Fruit fly (Drosophila melanogaster) whole organism, embryonic: ENCODE measurements around the gene CG18171.

Experiments used
- Atf3 ChIP-seq: fragments of 200-800 bp; sonication (Bioruptor generic); optimal IDR thresholded peaks from 3 replicates; lab custom pipeline; 2016; ENCODE audit warnings: missing biosample characterization, missing genetic modification characterization
- BEAF-32 ChIP-seq: fragments of 200-800 bp; sonication (Bioruptor generic); optimal IDR thresholded peaks from 3 replicates; lab custom pipeline; 2017; ENCODE audit warnings: missing biosample characterization, missing genetic modification characterization, mild to moderate bottlenecking, moderate library complexity, missing genetic modification reagents
- Bgb ChIP-seq: fragments of 200-800 bp; sonication (Bioruptor generic); IDR thresholded peaks from 2 replicates; pipeline ENCODE4 v1.3.6; 2022; ENCODE audit warnings: missing biosample characterization, missing genetic modification characterization; ENCODE audit not compliant: partially characterized antibody
- Bteb2 ChIP-seq: fragments of 200-800 bp; sonication (Bioruptor generic); optimal IDR thresholded peaks from 2 replicates; lab custom pipeline; 2016; ENCODE audit warnings: missing biosample characterization, missing genetic modification characterization
- CG10267 ChIP-seq: fragments of 200-800 bp; sonication (Bioruptor generic); optimal IDR thresholded peaks from 2 replicates; lab custom pipeline; 2018; ENCODE audit warnings: missing biosample characterization, mild to moderate bottlenecking, missing genetic modification characterization, moderate library complexity
- CG14441 ChIP-seq: fragments of 200-800 bp; sonication (Bioruptor generic); IDR thresholded peaks from 2 replicates; pipeline ENCODE4 v1.3.6; 2022; ENCODE audit warnings: missing biosample characterization, missing genetic modification characterization
- CG16779 ChIP-seq: fragments of 200-800 bp; sonication (Bioruptor generic); IDR thresholded peaks from 2 replicates; pipeline ENCODE4 v1.3.6; 2022; ENCODE audit warnings: missing biosample characterization, missing genetic modification characterization
- CG17328 ChIP-seq: fragments of 200-800 bp; sonication (Bioruptor generic); IDR thresholded peaks from 2 replicates; pipeline ENCODE4 v1.3.6; 2022; ENCODE audit warnings: missing biosample characterization, missing genetic modification characterization
- CG17829 ChIP-seq: fragments of 200-800 bp; optimal IDR thresholded peaks from 2 replicates; lab custom pipeline; 2019; ENCODE audit warnings: missing biosample characterization, mild to moderate bottlenecking, missing genetic modification characterization, moderate library complexity
- CG17912 ChIP-seq: fragments of 200-800 bp; sonication (Bioruptor generic); optimal IDR thresholded peaks from 2 replicates; lab custom pipeline; 2018; ENCODE audit warnings: missing biosample characterization, mild to moderate bottlenecking, missing genetic modification characterization
- CG18476 ChIP-seq: fragments of 200-800 bp; sonication (Bioruptor generic); optimal IDR thresholded peaks from 2 replicates; lab custom pipeline; 2016; ENCODE audit warnings: missing biosample characterization, mild to moderate bottlenecking, missing genetic modification characterization
- CG2199 ChIP-seq: fragments of 200-800 bp; sonication (Bioruptor generic); IDR thresholded peaks from 3 replicates; pipeline ENCODE4 v1.3.6; 2022; ENCODE audit warnings: missing biosample characterization, missing genetic modification characterization
- CG31365 ChIP-seq: fragments of 200-800 bp; sonication (Bioruptor generic); optimal IDR thresholded peaks from 2 replicates; lab custom pipeline; 2018; ENCODE audit warnings: missing biosample characterization, mild to moderate bottlenecking, missing genetic modification characterization
- CG34224 ChIP-seq: fragments of 200-800 bp; sonication (Bioruptor generic); IDR thresholded peaks from 3 replicates; pipeline ENCODE4 v1.3.6; 2022; ENCODE audit warnings: missing biosample characterization, missing genetic modification characterization; ENCODE audit not compliant: partially characterized antibody
- CG34422 ChIP-seq: fragments of 200-800 bp; sonication (Bioruptor generic); IDR thresholded peaks from 3 replicates; pipeline ENCODE4 v1.3.6; 2022; ENCODE audit warnings: missing biosample characterization, missing genetic modification characterization
- CG4328 ChIP-seq: fragments of 200-800 bp; sonication (Bioruptor generic); optimal IDR thresholded peaks from 3 replicates; lab custom pipeline; 2017; ENCODE audit warnings: missing biosample characterization, missing genetic modification reagents, missing genetic modification characterization
- CG4360 ChIP-seq: fragments of 200-800 bp; sonication (Bioruptor generic); IDR thresholded peaks from 2 replicates; pipeline ENCODE4 v1.3.6; 2022; ENCODE audit warnings: missing biosample characterization, missing genetic modification characterization
- CG4854 ChIP-seq: fragments of 200-800 bp; sonication (Bioruptor generic); optimal IDR thresholded peaks from 2 replicates; lab custom pipeline; 2016; ENCODE audit warnings: missing biosample characterization, missing genetic modification characterization, inconsistent platforms
- CG8924 ChIP-seq: fragments of 200-800 bp; optimal IDR thresholded peaks from 3 replicates; lab custom pipeline; 2019; ENCODE audit warnings: missing biosample characterization, mild to moderate bottlenecking, missing genetic modification characterization, moderate library complexity
- CoRest ChIP-seq: fragments of 200-800 bp; sonication (Bioruptor generic); optimal IDR thresholded peaks from 3 replicates; lab custom pipeline; 2018; ENCODE audit warnings: missing biosample characterization, mild to moderate bottlenecking, missing genetic modification characterization, moderate library complexity
- Doc2 ChIP-seq: fragments of 200-800 bp; sonication (Bioruptor generic); IDR thresholded peaks from 2 replicates; pipeline ENCODE4 v1.3.6; 2022; ENCODE audit warnings: missing biosample characterization, missing genetic modification characterization
- Ets97D ChIP-seq: fragments of 200-800 bp; sonication (Bioruptor generic); optimal IDR thresholded peaks from 3 replicates; lab custom pipeline; 2016; ENCODE audit warnings: missing biosample characterization, missing genetic modification characterization
- HmgD ChIP-seq: fragments of 200-800 bp; sonication (Bioruptor generic); optimal IDR thresholded peaks from 3 replicates; lab custom pipeline; 2016; ENCODE audit warnings: missing biosample characterization, missing genetic modification characterization
- MESR4 ChIP-seq: fragments of 200-800 bp; sonication (Bioruptor generic); optimal IDR thresholded peaks from 2 replicates; lab custom pipeline; 2018; ENCODE audit warnings: missing biosample characterization, mild to moderate bottlenecking, missing genetic modification characterization, moderate library complexity
- NC2β ChIP-seq: fragments of 200-800 bp; sonication (Bioruptor generic); optimal IDR thresholded peaks from 2 replicates; lab custom pipeline; 2016; ENCODE audit warnings: missing biosample characterization, missing genetic modification characterization
- Spps ChIP-seq: fragments of 200-800 bp; sonication (Bioruptor generic); optimal IDR thresholded peaks from 2 replicates; lab custom pipeline; 2018; ENCODE audit warnings: missing biosample characterization, mild to moderate bottlenecking, missing genetic modification characterization
- Sry-δ ChIP-seq: fragments of 200-800 bp; sonication (Bioruptor generic); optimal IDR thresholded peaks from 2 replicates; lab custom pipeline; 2016; ENCODE audit warnings: missing biosample characterization, missing genetic modification characterization
- Usf ChIP-seq: fragments of 200-800 bp; sonication (Bioruptor generic); optimal IDR thresholded peaks from 2 replicates; lab custom pipeline; 2017; ENCODE audit warnings: missing genotype, missing biosample characterization, missing genetic modification characterization
- ab ChIP-seq: fragments of 200-800 bp; sonication (Bioruptor generic); optimal IDR thresholded peaks from 2 replicates; lab custom pipeline; 2016; ENCODE audit warnings: missing biosample characterization, missing genetic modification characterization
- al ChIP-seq: fragments of 200-800 bp; sonication (Bioruptor generic); IDR thresholded peaks from 2 replicates; pipeline ENCODE4 v1.3.6; 2022; ENCODE audit warnings: missing biosample characterization, missing genetic modification characterization
- aop ChIP-seq: fragments of 200-800 bp; sonication (Bioruptor generic); IDR thresholded peaks from 2 replicates; pipeline ENCODE4 v1.3.6; 2022; ENCODE audit warnings: missing biosample characterization, missing genetic modification characterization
- ase ChIP-seq: fragments of 200-800 bp; sonication (Bioruptor generic); IDR thresholded peaks from 3 replicates; pipeline ENCODE4 v1.3.6; 2022; ENCODE audit warnings: missing biosample characterization, missing genetic modification characterization
- bigmax ChIP-seq: fragments of 200-800 bp; sonication (Bioruptor generic); optimal IDR thresholded peaks from 2 replicates; lab custom pipeline; 2018; ENCODE audit warnings: missing biosample characterization, mild to moderate bottlenecking, missing genetic modification characterization
- ci ChIP-seq: fragments of 200-800 bp; sonication (Bioruptor generic); IDR thresholded peaks from 3 replicates; pipeline ENCODE4 v1.3.6; 2022; ENCODE audit warnings: missing biosample characterization, missing genetic modification characterization
- cwo ChIP-seq: fragments of 200-800 bp; sonication (Bioruptor generic); optimal IDR thresholded peaks from 3 replicates; lab custom pipeline; 2017; ENCODE audit warnings: missing biosample characterization, missing genetic modification characterization, mild to moderate bottlenecking, moderate library complexity, missing genetic modification reagents
- dysf ChIP-seq: fragments of 200-800 bp; sonication (Bioruptor generic); IDR thresholded peaks from 3 replicates; pipeline ENCODE4 v1.3.6; 2022; ENCODE audit warnings: missing biosample characterization, missing genetic modification characterization
- ems ChIP-seq: fragments of 200-800 bp; sonication (Bioruptor generic); optimal IDR thresholded peaks from 3 replicates; lab custom pipeline; 2016; ENCODE audit warnings: missing biosample characterization, missing genetic modification characterization
- fu2 ChIP-seq: fragments of 200-800 bp; sonication (Bioruptor generic); optimal IDR thresholded peaks from 2 replicates; lab custom pipeline; 2016; ENCODE audit warnings: missing biosample characterization, missing genetic modification characterization
- gsb ChIP-seq: fragments of 200-800 bp; sonication (Bioruptor generic); IDR thresholded peaks from 2 replicates; pipeline ENCODE4 v1.3.6; 2022; ENCODE audit warnings: missing biosample characterization, missing genetic modification characterization
- ham ChIP-seq: fragments of 200-800 bp; sonication (Bioruptor generic); IDR thresholded peaks from 2 replicates; pipeline ENCODE4 v1.3.6; 2022; ENCODE audit warnings: missing biosample characterization, missing genetic modification characterization
- hb ChIP-seq: fragments of 200-800 bp; sonication (Bioruptor generic); IDR thresholded peaks from 3 replicates; pipeline ENCODE4 v1.3.6; 2022; ENCODE audit warnings: missing biosample characterization, missing genetic modification characterization; ENCODE audit not compliant: partially characterized antibody
- ind ChIP-seq: fragments of 200-800 bp; sonication (Bioruptor generic); optimal IDR thresholded peaks from 3 replicates; lab custom pipeline; 2016; ENCODE audit warnings: missing biosample characterization, missing genetic modification characterization
- klu ChIP-seq: fragments of 200-800 bp; sonication (Bioruptor generic); IDR thresholded peaks from 2 replicates; pipeline ENCODE4 v1.3.6; 2022; ENCODE audit warnings: missing biosample characterization, missing genetic modification characterization
- lab ChIP-seq: fragments of 200-800 bp; sonication (Bioruptor generic); optimal IDR thresholded peaks from 3 replicates; lab custom pipeline; 2017; ENCODE audit warnings: missing biosample characterization, missing genetic modification characterization, mild to moderate bottlenecking, moderate library complexity, missing genetic modification reagents
- org-1 ChIP-seq: fragments of 200-800 bp; sonication (Bioruptor generic); optimal IDR thresholded peaks from 2 replicates; lab custom pipeline; 2017; ENCODE audit warnings: missing biosample characterization, missing genetic modification characterization
- p53 ChIP-seq: fragments of 200-800 bp; sonication (Bioruptor generic); optimal IDR thresholded peaks from 2 replicates; lab custom pipeline; 2016; ENCODE audit warnings: missing biosample characterization, missing genetic modification characterization
- sc ChIP-seq, 3 experiments: fragments of >200 bp in 2 of 3; fragments of 200-800 bp in 1 of 3; sonication (Bioruptor generic) in 1 of 3; optimal IDR thresholded peaks; 2 replicates in 2 of 3; 3 replicates in 1 of 3; lab custom pipeline; 2017; ENCODE audit warnings: mild to moderate bottlenecking in 1 of 3, missing biosample characterization in 1 of 3, missing genetic modification characterization in 1 of 3, missing genetic modification reagents in 1 of 3
- shn ChIP-seq: fragments of 200-800 bp; sonication (Bioruptor generic); optimal IDR thresholded peaks from 3 replicates; lab custom pipeline; 2016; ENCODE audit warnings: missing biosample characterization, missing genetic modification characterization
- ttk ChIP-seq: fragments of 200-800 bp; sonication (Bioruptor generic); IDR thresholded peaks from 2 replicates; pipeline ENCODE4 v2.1.2; 2022; ENCODE audit warnings: missing biosample characterization, missing genetic modification characterization

CG18171 gene

DNA sequence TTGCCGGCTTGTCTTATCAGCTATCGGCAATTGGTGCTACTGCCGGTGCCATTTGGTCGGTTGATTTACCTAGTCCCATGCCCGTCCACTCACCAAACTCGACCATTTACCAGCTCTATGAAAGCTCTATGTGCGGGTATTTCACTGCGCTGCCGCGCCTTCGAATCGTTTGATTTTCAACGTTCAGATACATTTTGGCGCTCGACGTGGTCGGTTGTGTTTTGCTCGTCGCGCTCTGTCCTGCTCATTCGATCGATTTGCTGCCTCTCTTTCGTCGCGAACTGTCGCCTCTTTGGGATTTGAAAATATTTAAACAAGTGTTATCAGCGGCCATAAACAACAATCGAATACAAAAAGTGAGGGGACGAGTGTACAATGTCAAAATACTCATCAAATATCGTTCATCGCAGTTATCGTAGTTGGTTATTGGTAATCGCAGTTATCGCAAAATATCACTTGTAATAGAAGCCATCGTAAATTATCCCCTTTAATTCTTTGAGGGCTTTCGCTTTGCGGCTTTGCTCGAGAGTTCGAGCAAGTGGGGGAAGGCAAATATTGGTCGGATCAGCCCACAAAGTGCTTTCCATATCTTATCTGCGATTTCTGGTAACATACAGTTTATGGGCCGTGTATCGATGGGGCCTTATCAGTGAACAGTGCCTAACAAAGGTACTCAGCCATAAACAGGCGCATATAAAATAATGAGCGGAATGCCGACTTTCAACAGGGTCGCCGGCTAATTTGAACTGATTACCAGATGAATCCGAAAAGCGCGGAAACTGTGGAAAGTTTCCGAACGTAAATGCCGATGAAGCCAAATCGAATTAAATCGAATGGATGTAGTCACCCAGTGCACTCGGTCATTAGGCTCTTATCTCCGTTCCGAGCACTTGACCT lies 18.9 kb upstream of the CG18171 start (continued):
- TF ChIP-seq CG34422: no peak
- TF ChIP-seq ind (GFP tag; lab: Kevin White, UChicago): no peak
- no peak for TF ChIP-seq dysf
- TF ChIP-seq Bteb2 (GFP tag; lab: Kevin White, UChicago): no peak
- no peak for TF ChIP-seq CG10267
- TF ChIP-seq fu2 (GFP tag; lab: Kevin White, UChicago): no peak
- peak; percentile 28 for TF ChIP-seq BEAF-32
- TF ChIP-seq ttk (GFP tag; lab: Robert Waterston, UW): no peak
- TF ChIP-seq shn (GFP tag; lab: Kevin White, UChicago): no peak
- TF ChIP-seq sc (optimal IDR thresholded peaks at IDR 0.05; lab: Kevin White, UChicago): no peak
- no peak for TF ChIP-seq sc (GFP tag; optimal IDR thresholded peaks at IDR 0.05; lab: Kevin White, UChicago)
- TF ChIP-seq ci (GFP tag; lab: Robert Waterston, UW): no peak
- TF ChIP-seq cwo: peak; percentile 19
- 0 out of 2 replicates have a peak, but pooled peaks have one; percentile 53 for TF ChIP-seq CG16779 (GFP tag; lab: Robert Waterston, UW)
- TF ChIP-seq CG17829 (tag; lab: Kevin White, UChicago): no peak
- TF ChIP-seq al (GFP tag; lab: Robert Waterston, UW): no peak
- TF ChIP-seq CG31365 (tag; lab: Kevin White, UChicago): no peak
- TF ChIP-seq bigmax (GFP tag; lab: Kevin White, UChicago): no peak
- TF ChIP-seq ab: no peak
- TF ChIP-seq NC2β (GFP tag; lab: Kevin White, UChicago): no peak
- TF ChIP-seq CoRest (tag; lab: Kevin White, UChicago): no peak
- TF ChIP-seq CG17912 (GFP tag; lab: Kevin White, UChicago): no peak
- TF ChIP-seq aop (GFP tag; lab: Robert Waterston, UW): no peak
- TF ChIP-seq CG4328: no peak
- TF ChIP-seq ham: no peak
- 0 out of 3 replicates have a peak, but pooled peaks have one; percentile 21 for TF ChIP-seq CG2199 (GFP tag; lab: Robert Waterston, UW)
- TF ChIP-seq Bgb (GFP tag; lab: Robert Waterston, UW): peak; percentile 39; the same call in 1 of the 2 replicates
- TF ChIP-seq org-1: no peak
- peak; percentile 45 for TF ChIP-seq CG14441
- TF ChIP-seq Usf (GFP tag; lab: Kevin White, UChicago): no peak
- TF ChIP-seq klu (GFP tag; lab: Robert Waterston, UW): no peak
- no peak for TF ChIP-seq gsb (GFP tag; lab: Robert Waterston, UW)
- no peak for TF ChIP-seq CG4360 (GFP tag; lab: Robert Waterston, UW)
- no peak for TF ChIP-seq CG17328
- no peak for TF ChIP-seq CG18476
- no peak for TF ChIP-seq ase (GFP tag; lab: Robert Waterston, UW)
- no peak for TF ChIP-seq p53 (GFP tag; lab: Kevin White, UChicago)
- no peak for TF ChIP-seq ems (GFP tag; lab: Kevin White, UChicago)
- TF ChIP-seq Atf3: no peak
- TF ChIP-seq CG4854: no peak
- TF ChIP-seq lab: peak; percentile 40
- TF ChIP-seq Ets97D (GFP tag; lab: Kevin White, UChicago): no peak
- no peak for TF ChIP-seq MESR4
- TF ChIP-seq CG8924 (tag; lab: Kevin White, UChicago): no peak
- TF ChIP-seq HmgD (GFP tag; lab: Kevin White, UChicago): no peak
- TF ChIP-seq CG34224 (GFP tag; lab: Robert Waterston, UW): peak; percentile 33; the same call in 1 of the 3 replicates
- TF ChIP-seq Sry-δ: no peak
- no peak for TF ChIP-seq Spps (tag; lab: Kevin White, UChicago)
- TF ChIP-seq Doc2 (GFP tag; lab: Robert Waterston, UW): no peak
- TF ChIP-seq hb (GFP tag; lab: Robert Waterston, UW): no peak
